Worm (Caenorhabditis elegans) whole organism, L4 larva: ENCODE measurements around the gene nspe-5.

Experiments used
- F10B5.3 ChIP-seq: sonication (generic microtip); optimal IDR thresholded peaks from 2 replicates; lab custom pipeline; 2016; ENCODE audit warnings: mild to moderate bottlenecking, missing genetic modification characterization, missing compliant biosample characterization
- Y48G9A.11 ChIP-seq: fragments of 200-800 bp; sonication (Bioruptor generic); IDR thresholded peaks from 2 replicates; pipeline ENCODE4 v1.3.6; 2022; ENCODE audit warnings: missing genetic modification reagents, missing genetic modification characterization, missing compliant biosample characterization
- Y5F2A.4 ChIP-seq: fragments of 200-800 bp; sonication (Bioruptor generic); optimal IDR thresholded peaks from 2 replicates; lab custom pipeline; 2018; ENCODE audit warnings: mild to moderate bottlenecking, missing genetic modification characterization, missing compliant biosample characterization
- ZK546.5 ChIP-seq, 2 experiments: sonication (generic microtip); optimal IDR thresholded peaks; 2 replicates each; lab custom pipeline; 2017; ENCODE audit warnings: missing biosample characterization in 2 of 2, missing genetic modification characterization in 2 of 2
- aha-1 ChIP-seq: fragments of 150-350 bp; peaks from one replicate; lab custom pipeline; 2014; ENCODE audit warnings: missing biosample characterization, missing genetic modification characterization
- aly-2 ChIP-seq: sonication (generic microtip); optimal IDR thresholded peaks from 2 replicates; lab custom pipeline; 2018; ENCODE audit warnings: missing biosample characterization, missing genetic modification characterization
- ama-1 ChIP-seq: fragments of 150-350 bp; optimal IDR thresholded peaks from 2 replicates; lab custom pipeline; 2014; ENCODE audit warnings: inconsistent platforms, mixed read lengths
- arid-1 ChIP-seq: fragments of 200-800 bp; sonication (Bioruptor generic); conservative IDR thresholded peaks from 2 replicates; pipeline ENCODE4 v1.3.6; 2022; ENCODE audit warnings: missing genetic modification reagents, missing genetic modification characterization, missing compliant biosample characterization
- ceh-20 ChIP-seq: fragments of 200-800 bp; sonication (Bioruptor generic); IDR thresholded peaks from 2 replicates; pipeline ENCODE4 v1.3.6; 2022; ENCODE audit warnings: missing genetic modification reagents, missing genetic modification characterization, missing compliant biosample characterization
- ceh-28 ChIP-seq: fragments of 150-350 bp; optimal IDR thresholded peaks from 2 replicates; lab custom pipeline; 2014; ENCODE audit warnings: missing biosample characterization, missing genetic modification reagents, missing genetic modification characterization
- ceh-32 ChIP-seq: sonication (generic microtip); optimal IDR thresholded peaks from 2 replicates; lab custom pipeline; 2016; ENCODE audit warnings: mild to moderate bottlenecking, missing genetic modification characterization, missing compliant biosample characterization; ENCODE audit not compliant: poor library complexity
- ceh-82 ChIP-seq: sonication (generic microtip); optimal IDR thresholded peaks from 2 replicates; lab custom pipeline; 2017; ENCODE audit warnings: missing biosample characterization, missing genetic modification characterization
- daf-19 ChIP-seq: fragments of 200-800 bp; sonication (Bioruptor generic); conservative IDR thresholded peaks from 2 replicates; pipeline ENCODE4 v1.3.6; 2022; ENCODE audit warnings: missing genetic modification characterization, missing compliant biosample characterization
- dmd-6 ChIP-seq: fragments of 200-800 bp; sonication (Bioruptor generic); IDR thresholded peaks from 2 replicates; pipeline ENCODE4 v1.3.6; 2022; ENCODE audit warnings: missing genetic modification reagents, missing genetic modification characterization, missing compliant biosample characterization
- dmd-8 ChIP-seq: fragments of 200-800 bp; sonication (Bioruptor generic); IDR thresholded peaks from 2 replicates; pipeline ENCODE4 v1.3.6; 2022; ENCODE audit warnings: missing genetic modification characterization, missing compliant biosample characterization
- dmd-9 ChIP-seq: fragments of 200-800 bp; sonication (Bioruptor generic); IDR thresholded peaks from 2 replicates; pipeline ENCODE4 v1.3.6; 2022; ENCODE audit warnings: missing genetic modification reagents, missing genetic modification characterization, missing compliant biosample characterization
- duxl-1 ChIP-seq: sonication (generic microtip); optimal IDR thresholded peaks from 2 replicates; lab custom pipeline; 2016; ENCODE audit warnings: mild to moderate bottlenecking, missing genetic modification characterization, moderate library complexity, missing compliant biosample characterization; ENCODE audit not compliant: poor library complexity
- dve-1 ChIP-seq: sonication (generic microtip); optimal IDR thresholded peaks from 2 replicates; lab custom pipeline; 2017; ENCODE audit warnings: antibody characterized with exemption, mild to moderate bottlenecking, missing genetic modification characterization, missing compliant biosample characterization; ENCODE audit not compliant: insufficient read depth
- egl-43 ChIP-seq: fragments of 200-800 bp; sonication (Bioruptor generic); IDR thresholded peaks from 2 replicates; pipeline ENCODE4 v1.3.6; 2022; ENCODE audit warnings: missing genetic modification reagents, missing genetic modification characterization, missing compliant biosample characterization
- fos-1 ChIP-seq: fragments of 150-350 bp; optimal IDR thresholded peaks from 2 replicates; lab custom pipeline; 2014; ENCODE audit warnings: missing biosample characterization, missing genetic modification characterization
- gei-8 ChIP-seq: fragments of 200-800 bp; sonication (Bioruptor generic); optimal IDR thresholded peaks from 2 replicates; lab custom pipeline; 2018; ENCODE audit warnings: mild to moderate bottlenecking, missing genetic modification characterization, missing compliant biosample characterization
- lim-7 ChIP-seq: fragments of 200-800 bp; sonication (Bioruptor generic); IDR thresholded peaks from 2 replicates; pipeline ENCODE4 v1.3.6; 2022; ENCODE audit warnings: missing genetic modification characterization, missing compliant biosample characterization
- lin-1 ChIP-seq: fragments of 200-800 bp; sonication (Bioruptor generic); IDR thresholded peaks from 2 replicates; pipeline ENCODE4 v1.3.6; 2022; ENCODE audit warnings: missing genetic modification reagents, missing genetic modification characterization, missing compliant biosample characterization
- lsy-2 ChIP-seq, 2 experiments: fragments of 150-350 bp in 1 of 2; sonication (generic microtip) in 1 of 2; optimal IDR thresholded peaks; 2 replicates each; lab custom pipeline; 2014 to 2017; ENCODE audit warnings: missing biosample characterization in 2 of 2, missing genetic modification characterization in 2 of 2
- madf-5 ChIP-seq, 2 experiments: fragments of 200-800 bp; sonication (Bioruptor generic); IDR thresholded peaks; 2 replicates each; pipeline ENCODE4 v1.3.6; 2022; ENCODE audit warnings: missing compliant biosample characterization in 2 of 2, missing genetic modification characterization in 2 of 2
- madf-9 ChIP-seq: fragments of 200-800 bp; sonication (Bioruptor generic); conservative IDR thresholded peaks from 2 replicates; pipeline ENCODE4 v1.3.6; 2022; ENCODE audit warnings: missing genetic modification reagents, missing genetic modification characterization, missing compliant biosample characterization
- mep-1 ChIP-seq: fragments of 150-350 bp; sonication (generic microtip); optimal IDR thresholded peaks from 3 replicates; lab custom pipeline; 2014; ENCODE audit warnings: missing biosample characterization, missing genetic modification characterization
- nhr-10 ChIP-seq: fragments of 150-350 bp; optimal IDR thresholded peaks from 2 replicates; lab custom pipeline; 2014; ENCODE audit warnings: missing biosample characterization, missing genetic modification characterization
- nhr-237 ChIP-seq: sonication (generic microtip); optimal IDR thresholded peaks from 2 replicates; lab custom pipeline; 2017; ENCODE audit warnings: missing biosample characterization, missing genetic modification characterization
- nhr-42 ChIP-seq: fragments of 200-800 bp; sonication (Bioruptor generic); IDR thresholded peaks from 2 replicates; pipeline ENCODE4 v1.3.6; 2022; ENCODE audit warnings: missing genetic modification characterization, missing compliant biosample characterization
- nhr-76 ChIP-seq: fragments of 150-350 bp; optimal IDR thresholded peaks from 2 replicates; lab custom pipeline; 2014; ENCODE audit warnings: missing biosample characterization, missing genetic modification characterization
- nhr-77 ChIP-seq: fragments of 150-350 bp; optimal IDR thresholded peaks from 2 replicates; lab custom pipeline; 2014; ENCODE audit warnings: missing biosample characterization, missing genetic modification characterization
- pha-4 ChIP-seq, 2 experiments: fragments of 150-350 bp in 1 of 2; fragments of 200-800 bp in 1 of 2; sonication (Bioruptor generic) in 1 of 2; IDR thresholded peaks in 1 of 2; optimal IDR thresholded peaks in 1 of 2; 2 replicates each; pipeline versions ENCODE4 v1.3.6 to Lab custom; 2014 to 2022; ENCODE audit warnings: missing genetic modification characterization in 2 of 2, missing genetic modification reagents in 2 of 2, missing biosample characterization in 1 of 2, missing compliant biosample characterization in 1 of 2
- php-3 ChIP-seq: fragments of 200-800 bp; sonication (Bioruptor generic); IDR thresholded peaks from 2 replicates; pipeline ENCODE4 v1.3.6; 2022; ENCODE audit warnings: missing genetic modification reagents, missing genetic modification characterization, missing compliant biosample characterization
- set-16 ChIP-seq: fragments of 200-800 bp; sonication (Bioruptor generic); IDR thresholded peaks from 2 replicates; pipeline ENCODE4 v1.3.6; 2022; ENCODE audit warnings: missing genetic modification reagents, missing genetic modification characterization, missing compliant biosample characterization
- skn-1 ChIP-seq: fragments of 150-350 bp; optimal IDR thresholded peaks from 2 replicates; lab custom pipeline; 2014; ENCODE audit warnings: missing biosample characterization, missing genetic modification characterization
- tra-1 ChIP-seq: fragments of 200-800 bp; sonication (Bioruptor generic); IDR thresholded peaks from 2 replicates; pipeline ENCODE4 v1.3.6; 2022; ENCODE audit warnings: missing genetic modification reagents, missing genetic modification characterization, missing compliant biosample characterization
- unc-39 ChIP-seq: sonication (generic microtip); optimal IDR thresholded peaks from 2 replicates; lab custom pipeline; 2017; ENCODE audit warnings: missing biosample characterization, missing genetic modification characterization
- unc-62 ChIP-seq, 3 experiments: fragments of 150-350 bp in 1 of 3; sonication (generic microtip); optimal IDR thresholded peaks in 2 of 3; peaks in 1 of 3; 1 replicate in 1 of 3; 2 replicates in 2 of 3; lab custom pipeline; 2014 to 2017; ENCODE audit warnings: missing biosample characterization in 3 of 3, missing genetic modification characterization in 3 of 3, missing genetic modification reagents in 3 of 3, missing genotype in 1 of 3
- vab-7 ChIP-seq: fragments of 200-800 bp; sonication (Bioruptor generic); IDR thresholded peaks from 2 replicates; pipeline ENCODE4 v1.3.6; 2022; ENCODE audit warnings: missing genetic modification reagents, missing genetic modification characterization, missing compliant biosample characterization
- zfp-3 ChIP-seq: fragments of 200-800 bp; sonication (Bioruptor generic); conservative IDR thresholded peaks from 2 replicates; pipeline ENCODE4 v1.3.6; 2022; ENCODE audit warnings: missing genetic modification reagents, missing genetic modification characterization, missing compliant biosample characterization
- ztf-11 ChIP-seq: fragments of 150-350 bp; optimal IDR thresholded peaks from 2 replicates; lab custom pipeline; 2014; ENCODE audit warnings: missing biosample characterization, missing genetic modification characterization
- ztf-7 ChIP-seq: fragments of 150-350 bp; optimal IDR thresholded peaks from 2 replicates; lab custom pipeline; 2014; ENCODE audit warnings: missing biosample characterization, missing genetic modification characterization

nspe-5 gene

DNA sequence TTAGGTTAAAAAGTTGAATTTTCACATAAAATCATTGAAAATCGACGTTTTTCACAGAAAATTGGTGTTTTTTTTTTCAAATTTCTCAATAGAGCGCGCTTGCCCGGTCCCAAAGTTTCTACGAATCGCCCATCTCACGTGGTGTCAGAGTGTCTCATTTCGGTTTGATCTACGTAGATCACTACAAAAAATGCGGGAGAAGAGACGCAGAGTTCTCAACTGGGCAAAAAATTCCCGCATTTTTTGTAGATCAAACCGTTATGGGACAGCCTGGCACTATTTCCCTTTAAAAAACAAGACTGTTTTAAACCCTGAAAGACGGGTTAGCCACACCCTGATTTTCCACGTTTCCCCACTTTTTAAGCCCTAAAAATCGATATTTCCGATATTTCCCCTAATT is 43.2 kb downstream of the nspe-5 start:
- TF ChIP-seq ztf-11 (tag; lab: Kevin White, UChicago) (no peak), unc-62 (GFP tag; optimal IDR thresholded peaks at IDR 0.05 in 1 of 2; lab: Kevin White, UChicago) (peak in 1 of 2 experiments; percentile 48), unc-62 (tag; optimal IDR thresholded peaks at IDR 0.05; lab: Kevin White, UChicago) (no peak)
- TF ChIP-seq, all 104 proteins: peak for 1

DNA sequence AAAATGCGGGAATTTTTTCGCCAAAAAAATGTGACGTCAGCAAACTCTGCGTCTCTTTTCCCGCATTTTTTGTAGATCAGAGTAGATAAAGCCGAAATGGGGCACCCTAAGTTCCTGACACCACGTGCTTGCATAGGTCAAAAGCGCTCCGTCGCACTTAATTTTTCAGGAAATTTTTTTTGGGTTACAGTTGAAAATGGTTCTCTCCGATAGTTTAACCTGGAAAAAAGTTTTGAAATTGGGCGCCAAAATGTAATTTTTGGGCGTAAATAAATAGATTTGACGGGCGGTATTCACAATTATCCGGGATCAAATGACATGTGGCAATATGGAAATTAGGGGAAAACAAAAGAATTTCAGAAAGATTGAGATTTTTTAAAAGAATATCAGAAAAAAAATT is 43.8 kb downstream of the nspe-5 start:
- TF ChIP-seq Y48G9A.11 (GFP tag; lab: Robert Waterston, UW) (0 out of 2 replicates have a peak, but pooled peaks have one; percentile 13), ceh-28 (tag; lab: Kevin White, UChicago) (no peak), nhr-77 (no peak), aha-1 (peak; percentile 93), Y5F2A.4 (GFP tag; lab: Kevin White, UChicago) (no peak), lsy-2 (tag; optimal IDR thresholded peaks at IDR 0.05; lab: Kevin White, UChicago) (no peak), daf-19 (GFP tag; lab: Robert Waterston, UW) (no peak), lin-1 (GFP tag; lab: Robert Waterston, UW) (no peak), egl-43 (GFP tag; lab: Robert Waterston, UW) (peak; percentile 74), lim-7 (GFP tag; lab: Robert Waterston, UW) (no peak), fos-1 (no peak)
- TF ChIP-seq, all 104 proteins: peak for 3

DNA sequence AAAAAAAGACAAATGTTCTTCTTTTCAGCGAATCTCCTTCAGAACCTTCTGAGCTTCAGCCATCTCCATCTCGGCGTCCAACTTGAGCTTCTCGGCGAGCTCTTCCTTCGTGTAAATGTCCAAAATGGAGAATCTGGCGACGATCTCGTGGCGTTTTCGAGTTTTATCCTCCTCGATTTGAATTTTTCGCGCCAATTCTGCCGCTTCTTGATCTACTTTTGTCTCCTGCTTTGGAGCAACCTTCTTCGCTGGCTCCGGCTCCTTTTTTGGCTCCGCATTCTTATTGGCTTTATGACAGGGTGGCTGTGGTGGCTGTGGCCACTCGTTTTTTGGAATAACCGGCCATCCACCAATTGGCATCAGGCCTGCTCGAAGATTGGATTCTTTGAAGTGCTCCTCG is 44.6 kb downstream of the nspe-5 start:
- no peak for TF ChIP-seq tra-1
- no peak for TF ChIP-seq dve-1
- no peak for TF ChIP-seq ztf-11 (tag; lab: Kevin White, UChicago)
- TF ChIP-seq pha-4 (GFP tag; IDR thresholded peaks at IDR 0.05; lab: Robert Waterston, UW), result no peak
- TF ChIP-seq pha-4 (tag; optimal IDR thresholded peaks at IDR 0.05; lab: Kevin White, UChicago), result no peak
- no peak for TF ChIP-seq aly-2 (tag; lab: Kevin White, UChicago)
- TF ChIP-seq set-16, result 0 out of 2 replicates have a peak, but pooled peaks have one; percentile 22
- no peak for TF ChIP-seq nhr-76 (tag; lab: Kevin White, UChicago)
- 0 out of 2 replicates have a peak, but pooled peaks have one; percentile 11 for TF ChIP-seq vab-7 (GFP tag; lab: Robert Waterston, UW)
- TF ChIP-seq nhr-237 (tag; lab: Kevin White, UChicago), result no peak
- no peak for TF ChIP-seq mep-1
- no peak for TF ChIP-seq ceh-32 (tag; lab: Kevin White, UChicago)
- no peak for TF ChIP-seq unc-39 (tag; lab: Kevin White, UChicago)
- no peak for TF ChIP-seq madf-9 (GFP tag; lab: Robert Waterston, UW)
- TF ChIP-seq lim-7 (GFP tag; lab: Robert Waterston, UW), result no peak
- TF ChIP-seq dmd-8 (GFP tag; lab: Robert Waterston, UW), result no peak
- TF ChIP-seq ama-1 (lab: Kevin White, UChicago), result no peak

ce11 chrII:12677710-12677974 is 49.0 kb downstream of the nspe-5 start, which contains the start of gene Y38E10A.22:
Y38E10A.22 (minus strand) TSS chrII:12677810.
- no peak for TF ChIP-seq duxl-1 (tag; lab: Kevin White, UChicago)
- no peak for TF ChIP-seq arid-1
- TF ChIP-seq ceh-82 (tag; lab: Kevin White, UChicago), result no peak
- no peak for TF ChIP-seq ZK546.5 (tag; optimal IDR thresholded peaks at IDR 0.05; lab: Kevin White, UChicago)
- no peak for TF ChIP-seq nhr-10 (tag; lab: Kevin White, UChicago)
- TF ChIP-seq nhr-42 (GFP tag; lab: Robert Waterston, UW), result no peak
- no peak for TF ChIP-seq gei-8 (GFP tag; lab: Kevin White, UChicago)
- TF ChIP-seq ztf-7 (tag; lab: Kevin White, UChicago), result no peak
- TF ChIP-seq skn-1 (tag; lab: Kevin White, UChicago), result no peak
- TF ChIP-seq dmd-9 (GFP tag; lab: Robert Waterston, UW), result no peak
- TF ChIP-seq dmd-8 (GFP tag; lab: Robert Waterston, UW), result no peak
- no peak for TF ChIP-seq zfp-3 (GFP tag; lab: Robert Waterston, UW)
- TF ChIP-seq madf-5 (GFP tag; IDR thresholded peaks at IDR 0.05; lab: Robert Waterston, UW), result no peak
- no peak for TF ChIP-seq F10B5.3
- TF ChIP-seq dmd-6 (GFP tag; lab: Robert Waterston, UW), result no peak
- no peak for TF ChIP-seq vab-7 (GFP tag; lab: Robert Waterston, UW)
- no peak for TF ChIP-seq php-3 (GFP tag; lab: Robert Waterston, UW)
- TF ChIP-seq Y48G9A.11 (GFP tag; lab: Robert Waterston, UW), result no peak
- TF ChIP-seq ceh-20 (GFP tag; lab: Robert Waterston, UW), result no peak
- TF ChIP-seq, all 104 proteins: peak for 0
